Worm (Caenorhabditis elegans) whole organism, young adult: ENCODE measurements around the gene ins-11.

Source experiments
- B0019.2 ChIP-seq: fragments of 200-800 bp; sonication (Bioruptor generic); conservative IDR thresholded peaks from 2 replicates; pipeline ENCODE4 v1.3.6; 2022; ENCODE audit warnings: missing genetic modification reagents, missing genetic modification characterization, missing compliant biosample characterization
- B0336.3 ChIP-seq: fragments of 200-800 bp; sonication (Bioruptor generic); IDR thresholded peaks from 2 replicates; pipeline ENCODE4 v1.3.6; 2022; ENCODE audit warnings: missing genetic modification characterization, missing compliant biosample characterization
- K11D2.4 ChIP-seq: fragments of 200-800 bp; sonication (Bioruptor generic); IDR thresholded peaks from 2 replicates; pipeline ENCODE4 v1.3.6; 2022; ENCODE audit warnings: missing genetic modification reagents, missing genetic modification characterization, missing compliant biosample characterization
- ama-1 ChIP-seq, 3 experiments: fragments of 150-350 bp in 1 of 3; sonication (generic microtip) in 2 of 3; optimal IDR thresholded peaks; 2 replicates each; lab custom pipeline; 2014 to 2018; ENCODE audit warnings: missing biosample characterization in 2 of 3, missing genetic modification characterization in 2 of 3, missing genetic modification reagents in 2 of 3
- atf-7 ChIP-seq: sonication (generic microtip); optimal IDR thresholded peaks from 2 replicates; lab custom pipeline; 2017; ENCODE audit warnings: mild to moderate bottlenecking, missing genetic modification characterization, missing compliant biosample characterization
- athp-1 ChIP-seq: sonication (generic microtip); optimal IDR thresholded peaks from 2 replicates; lab custom pipeline; 2017; ENCODE audit warnings: mild to moderate bottlenecking, missing genetic modification characterization, missing compliant biosample characterization
- ceh-58 ChIP-seq: fragments of 200-800 bp; sonication (Bioruptor generic); IDR thresholded peaks from 2 replicates; pipeline ENCODE4 v1.3.6; 2022; ENCODE audit warnings: missing genetic modification characterization, missing compliant biosample characterization
- hlh-26 ChIP-seq: fragments of 200-800 bp; sonication (Bioruptor generic); conservative IDR thresholded peaks from 2 replicates; pipeline ENCODE4 v1.3.6; 2022; ENCODE audit warnings: missing genetic modification reagents, missing genetic modification characterization, missing compliant biosample characterization
- snpc-4 ChIP-seq, 5 experiments: fragments of 150-350 bp in 1 of 5; sonication (generic microtip) in 4 of 5; optimal IDR thresholded peaks; 2 replicates each; lab custom pipeline; 2014 to 2018; ENCODE audit warnings: missing genetic modification characterization in 5 of 5, missing biosample characterization in 3 of 5, antibody characterized with exemption in 2 of 5, mild to moderate bottlenecking in 2 of 5, missing compliant biosample characterization in 2 of 5, missing genotype in 2 of 5, moderate library complexity in 2 of 5, missing genetic modification reagents in 1 of 5
- sptf-2 ChIP-seq: fragments of 200-800 bp; sonication (Bioruptor generic); optimal IDR thresholded peaks from 2 replicates; lab custom pipeline; 2018; ENCODE audit warnings: mild to moderate bottlenecking, missing genetic modification characterization, missing compliant biosample characterization
- tbp1 ChIP-seq: fragments of 200-800 bp; sonication (Bioruptor generic); optimal IDR thresholded peaks from 2 replicates; lab custom pipeline; 2018; ENCODE audit warnings: mild to moderate bottlenecking, missing genetic modification characterization, missing compliant biosample characterization
- unc-62 ChIP-seq: fragments of 150-350 bp; optimal IDR thresholded peaks from 2 replicates; lab custom pipeline; 2014; ENCODE audit warnings: missing biosample characterization, missing genetic modification reagents, missing genetic modification characterization

DNA sequence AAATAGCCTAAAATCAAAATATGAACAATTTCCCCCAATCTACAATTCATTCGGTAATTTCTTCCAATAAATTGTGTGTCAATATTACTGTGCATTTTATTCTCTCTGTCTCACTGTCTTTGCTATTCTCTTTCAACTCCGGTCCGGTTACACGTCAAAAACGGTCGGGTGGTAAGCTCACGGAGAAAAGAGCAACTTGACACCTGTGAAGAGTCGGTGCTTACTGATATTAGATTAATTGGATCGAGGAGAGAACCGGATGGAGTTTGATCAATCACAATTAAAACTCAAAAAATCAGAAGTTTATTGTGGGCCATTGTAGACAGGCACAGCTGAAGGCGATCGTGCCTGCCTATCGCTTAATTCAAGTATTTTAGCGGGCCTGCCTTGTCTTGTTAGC, 18.4 kb downstream of the ins-11 start:
- TF ChIP-seq ama-1 (optimal IDR thresholded peaks at IDR 0.05; lab: Kevin White, UChicago) (peak; percentile 33), ama-1 (GFP tag; optimal IDR thresholded peaks at IDR 0.05; lab: Kevin White, UChicago) (no peak), atf-7 (tag; lab: Kevin White, UChicago) (peak; percentile 70), ceh-58 (no peak), B0019.2 (GFP tag; lab: Robert Waterston, UW) (no peak), sptf-2 (no peak), B0336.3 (GFP tag; lab: Robert Waterston, UW) (peak; percentile 80), snpc-4 (GFP tag; optimal IDR thresholded peaks at IDR 0.05; lab: Kevin White, UChicago) (no peak), snpc-4 (tag; optimal IDR thresholded peaks at IDR 0.05; lab: Kevin White, UChicago) (peak in 1 of 4 experiments; percentile 20), hlh-26 (GFP tag; lab: Robert Waterston, UW) (no peak), tbp1 (GFP tag; lab: Kevin White, UChicago) (no peak), athp-1 (no peak), K11D2.4 (no peak), unc-62 (GFP tag; lab: Kevin White, UChicago) (no peak)
